Worm (Caenorhabditis elegans): ENCODE measurements around the gene C15H11.13.

- TF ChIP-seq egl-5 (tag; optimal IDR thresholded peaks at IDR 0.05) (no peak), ama-1 (optimal IDR thresholded peaks at IDR 0.05) (peak; percentile 50), lin-39 (tag; optimal IDR thresholded peaks at IDR 0.05) (peak; percentile 94), jun-1 (tag; optimal IDR thresholded peaks at IDR 0.05) (peak; percentile 60)
Measured at ce11 chrV:14350949-14351348, 43.9 kb upstream of the C15H11.13 start.

All from whole organism, L3 larva.